Worm (Caenorhabditis elegans) whole organism, L4 larva: ENCODE results near the gene Y51H4A.938.
A peak's percentile ranks its signal among the peaks of the same experiment; 100 is the strongest.

Source experiments
- F10B5.3 ChIP-seq: sonication (generic microtip); optimal IDR thresholded peaks from 2 replicates; lab custom pipeline; 2016; ENCODE audit warnings: mild to moderate bottlenecking, missing genetic modification characterization, missing compliant biosample characterization
- F26F4.8 ChIP-seq: fragments of 200-800 bp; sonication (Bioruptor generic); conservative IDR thresholded peaks from 2 replicates; pipeline ENCODE4 v1.3.6; 2022; ENCODE audit warnings: missing genetic modification characterization, missing compliant biosample characterization
- F37D6.2 ChIP-seq: sonication (generic microtip); optimal IDR thresholded peaks from 2 replicates; lab custom pipeline; 2016; ENCODE audit warnings: mild to moderate bottlenecking, missing genetic modification characterization, missing compliant biosample characterization
- R02D3.7 ChIP-seq: fragments of 150-350 bp; sonication (generic microtip); optimal IDR thresholded peaks from 3 replicates; lab custom pipeline; 2014; ENCODE audit warnings: missing biosample characterization, missing genetic modification characterization
- T20F7.1 ChIP-seq: fragments of 200-800 bp; sonication (Bioruptor generic); optimal IDR thresholded peaks from 2 replicates; lab custom pipeline; 2018; ENCODE audit warnings: mild to moderate bottlenecking, missing genetic modification characterization, missing compliant biosample characterization
- ZK546.5 ChIP-seq, 2 experiments: sonication (generic microtip); optimal IDR thresholded peaks; 2 replicates each; lab custom pipeline; 2017; ENCODE audit warnings: missing biosample characterization in 2 of 2, missing genetic modification characterization in 2 of 2
- aha-1 ChIP-seq: fragments of 150-350 bp; peaks from one replicate; lab custom pipeline; 2014; ENCODE audit warnings: missing biosample characterization, missing genetic modification characterization
- ceh-28 ChIP-seq: fragments of 150-350 bp; optimal IDR thresholded peaks from 2 replicates; lab custom pipeline; 2014; ENCODE audit warnings: missing biosample characterization, missing genetic modification reagents, missing genetic modification characterization
- ceh-32 ChIP-seq: sonication (generic microtip); optimal IDR thresholded peaks from 2 replicates; lab custom pipeline; 2016; ENCODE audit warnings: mild to moderate bottlenecking, missing genetic modification characterization, missing compliant biosample characterization; ENCODE audit not compliant: poor library complexity
- ceh-62 ChIP-seq: sonication (generic microtip); optimal IDR thresholded peaks from 2 replicates; lab custom pipeline; 2017; ENCODE audit warnings: missing biosample characterization, missing genetic modification characterization
- ctbp-1 ChIP-seq: fragments of 200-800 bp; sonication (Bioruptor generic); IDR thresholded peaks from 2 replicates; pipeline ENCODE4 v1.3.6; 2022; ENCODE audit warnings: missing genetic modification reagents, missing genetic modification characterization, missing compliant biosample characterization
- daf-19 ChIP-seq: fragments of 200-800 bp; sonication (Bioruptor generic); conservative IDR thresholded peaks from 2 replicates; pipeline ENCODE4 v1.3.6; 2022; ENCODE audit warnings: missing genetic modification characterization, missing compliant biosample characterization
- daf-8 ChIP-seq: fragments of 200-800 bp; sonication (Bioruptor generic); IDR thresholded peaks from 2 replicates; pipeline ENCODE4 v1.3.6; 2022; ENCODE audit warnings: missing genetic modification characterization, missing compliant biosample characterization
- dmd-6 ChIP-seq: fragments of 200-800 bp; sonication (Bioruptor generic); IDR thresholded peaks from 2 replicates; pipeline ENCODE4 v1.3.6; 2022; ENCODE audit warnings: missing genetic modification reagents, missing genetic modification characterization, missing compliant biosample characterization
- dpl-1 ChIP-seq: fragments of 150-350 bp; optimal IDR thresholded peaks from 2 replicates; lab custom pipeline; 2014; ENCODE audit warnings: missing biosample characterization, missing genetic modification reagents, missing genetic modification characterization
- dve-1 ChIP-seq: sonication (generic microtip); optimal IDR thresholded peaks from 2 replicates; lab custom pipeline; 2017; ENCODE audit warnings: antibody characterized with exemption, mild to moderate bottlenecking, missing genetic modification characterization, missing compliant biosample characterization; ENCODE audit not compliant: insufficient read depth
- egl-27 ChIP-seq: sonication (generic microtip); optimal IDR thresholded peaks from 3 replicates; lab custom pipeline; 2017; ENCODE audit warnings: missing biosample characterization, missing genetic modification reagents, missing genetic modification characterization
- egl-43 ChIP-seq: fragments of 200-800 bp; sonication (Bioruptor generic); IDR thresholded peaks from 2 replicates; pipeline ENCODE4 v1.3.6; 2022; ENCODE audit warnings: missing genetic modification reagents, missing genetic modification characterization, missing compliant biosample characterization
- hif-1 ChIP-seq, 2 experiments: sonication (generic microtip); optimal IDR thresholded peaks; 2 replicates each; lab custom pipeline; 2016 to 2017; ENCODE audit warnings: missing compliant biosample characterization in 2 of 2, missing genetic modification characterization in 2 of 2, missing genetic modification reagents in 2 of 2, missing genotype in 2 of 2, mild to moderate bottlenecking in 1 of 2
- hlh-11 ChIP-seq: fragments of 200-800 bp; sonication (Bioruptor generic); optimal IDR thresholded peaks from 2 replicates; lab custom pipeline; 2018; ENCODE audit warnings: mild to moderate bottlenecking, missing genetic modification characterization, missing compliant biosample characterization
- hlh-30 ChIP-seq: sonication (generic microtip); optimal IDR thresholded peaks from 2 replicates; lab custom pipeline; 2017; ENCODE audit warnings: antibody characterized with exemption, mild to moderate bottlenecking, missing genetic modification characterization, missing compliant biosample characterization; ENCODE audit not compliant: insufficient read depth
- hmg-1.1 ChIP-seq: fragments of 200-800 bp; sonication (Bioruptor generic); IDR thresholded peaks from 2 replicates; pipeline ENCODE4 v1.3.6; 2022; ENCODE audit warnings: missing genetic modification reagents, missing genetic modification characterization, missing compliant biosample characterization
- lin-1 ChIP-seq: fragments of 200-800 bp; sonication (Bioruptor generic); IDR thresholded peaks from 2 replicates; pipeline ENCODE4 v1.3.6; 2022; ENCODE audit warnings: missing genetic modification reagents, missing genetic modification characterization, missing compliant biosample characterization
- lin-29 ChIP-seq: fragments of 200-800 bp; sonication (Bioruptor generic); IDR thresholded peaks from 2 replicates; pipeline ENCODE4 v1.3.6; 2022; ENCODE audit warnings: missing genetic modification reagents, missing genetic modification characterization, missing compliant biosample characterization
- lin-39 ChIP-seq: fragments of 150-350 bp; optimal IDR thresholded peaks from 2 replicates; lab custom pipeline; 2014; ENCODE audit warnings: missing biosample characterization, missing genetic modification reagents, missing genetic modification characterization
- lsy-2 ChIP-seq, 2 experiments: fragments of 150-350 bp in 1 of 2; sonication (generic microtip) in 1 of 2; optimal IDR thresholded peaks; 2 replicates each; lab custom pipeline; 2014 to 2017; ENCODE audit warnings: missing biosample characterization in 2 of 2, missing genetic modification characterization in 2 of 2
- mdt-29 ChIP-seq: fragments of 200-800 bp; sonication (Bioruptor generic); IDR thresholded peaks from 2 replicates; pipeline ENCODE4 v1.3.6; 2022; ENCODE audit warnings: missing genetic modification reagents, missing genetic modification characterization, missing compliant biosample characterization
- mep-1 ChIP-seq: fragments of 150-350 bp; sonication (generic microtip); optimal IDR thresholded peaks from 3 replicates; lab custom pipeline; 2014; ENCODE audit warnings: missing biosample characterization, missing genetic modification characterization
- mes-2 ChIP-seq: sonication (generic microtip); optimal IDR thresholded peaks from 2 replicates; lab custom pipeline; 2016; ENCODE audit warnings: missing genotype, mild to moderate bottlenecking, missing genetic modification characterization, missing compliant biosample characterization; ENCODE audit not compliant: poor library complexity, severe bottlenecking
- nhr-102 ChIP-seq: sonication (generic microtip); optimal IDR thresholded peaks from 2 replicates; lab custom pipeline; 2016; ENCODE audit warnings: mild to moderate bottlenecking, missing genetic modification characterization, moderate library complexity, missing compliant biosample characterization
- nhr-11 ChIP-seq: fragments of 150-350 bp; optimal IDR thresholded peaks from 2 replicates; lab custom pipeline; 2014; ENCODE audit warnings: missing biosample characterization, missing genetic modification characterization
- nhr-111 ChIP-seq: fragments of 200-800 bp; sonication (Bioruptor generic); optimal IDR thresholded peaks from 2 replicates; lab custom pipeline; 2018; ENCODE audit warnings: mild to moderate bottlenecking, missing genetic modification characterization, missing compliant biosample characterization
- nhr-25 ChIP-seq: sonication (generic microtip); optimal IDR thresholded peaks from 2 replicates; lab custom pipeline; 2017; ENCODE audit warnings: missing genetic modification characterization, mild to moderate bottlenecking, missing compliant biosample characterization, antibody characterized with exemption, moderate library complexity, borderline replicate concordance; ENCODE audit not compliant: insufficient read depth
- nhr-48 ChIP-seq: sonication (generic microtip); optimal IDR thresholded peaks from 2 replicates; lab custom pipeline; 2016; ENCODE audit warnings: mild to moderate bottlenecking, missing genetic modification characterization, missing compliant biosample characterization
- nhr-6 ChIP-seq: fragments of 150-350 bp; optimal IDR thresholded peaks from 2 replicates; lab custom pipeline; 2014; ENCODE audit warnings: missing biosample characterization, missing genetic modification characterization
- nhr-77 ChIP-seq: fragments of 150-350 bp; optimal IDR thresholded peaks from 2 replicates; lab custom pipeline; 2014; ENCODE audit warnings: missing biosample characterization, missing genetic modification characterization
- pha-4 ChIP-seq, 2 experiments: fragments of 150-350 bp in 1 of 2; fragments of 200-800 bp in 1 of 2; sonication (Bioruptor generic) in 1 of 2; IDR thresholded peaks in 1 of 2; optimal IDR thresholded peaks in 1 of 2; 2 replicates each; pipeline versions ENCODE4 v1.3.6 to Lab custom; 2014 to 2022; ENCODE audit warnings: missing genetic modification characterization in 2 of 2, missing genetic modification reagents in 2 of 2, missing biosample characterization in 1 of 2, missing compliant biosample characterization in 1 of 2
- php-3 ChIP-seq: fragments of 200-800 bp; sonication (Bioruptor generic); IDR thresholded peaks from 2 replicates; pipeline ENCODE4 v1.3.6; 2022; ENCODE audit warnings: missing genetic modification reagents, missing genetic modification characterization, missing compliant biosample characterization
- pqm-1 ChIP-seq: sonication (generic microtip); optimal IDR thresholded peaks from 2 replicates; lab custom pipeline; 2017; ENCODE audit warnings: missing biosample characterization, missing genetic modification characterization
- rbr-2 ChIP-seq: sonication (generic microtip); optimal IDR thresholded peaks from 2 replicates; lab custom pipeline; 2016; ENCODE audit warnings: missing genotype, missing genetic modification characterization, missing compliant biosample characterization
- spr-3 ChIP-seq: fragments of 200-800 bp; sonication (Bioruptor generic); optimal IDR thresholded peaks from 2 replicates; lab custom pipeline; 2018; ENCODE audit warnings: mild to moderate bottlenecking, missing genetic modification characterization, missing compliant biosample characterization
- tag-97 ChIP-seq: fragments of 200-800 bp; sonication (Bioruptor generic); IDR thresholded peaks from 2 replicates; pipeline ENCODE4 v1.3.6; 2022; ENCODE audit warnings: missing genetic modification characterization, missing compliant biosample characterization
- unc-130 ChIP-seq: sonication (generic microtip); optimal IDR thresholded peaks from 2 replicates; lab custom pipeline; 2016; ENCODE audit warnings: missing genetic modification reagents, missing genetic modification characterization, missing compliant biosample characterization
- vab-7 ChIP-seq: fragments of 200-800 bp; sonication (Bioruptor generic); IDR thresholded peaks from 2 replicates; pipeline ENCODE4 v1.3.6; 2022; ENCODE audit warnings: missing genetic modification reagents, missing genetic modification characterization, missing compliant biosample characterization
- zip-11 ChIP-seq: fragments of 200-800 bp; sonication (Bioruptor generic); IDR thresholded peaks from 2 replicates; pipeline ENCODE4 v1.3.6; 2022; ENCODE audit warnings: missing genetic modification characterization, missing compliant biosample characterization
- ztf-11 ChIP-seq: fragments of 150-350 bp; optimal IDR thresholded peaks from 2 replicates; lab custom pipeline; 2014; ENCODE audit warnings: missing biosample characterization, missing genetic modification characterization

Y51H4A.938 gene

DNA sequence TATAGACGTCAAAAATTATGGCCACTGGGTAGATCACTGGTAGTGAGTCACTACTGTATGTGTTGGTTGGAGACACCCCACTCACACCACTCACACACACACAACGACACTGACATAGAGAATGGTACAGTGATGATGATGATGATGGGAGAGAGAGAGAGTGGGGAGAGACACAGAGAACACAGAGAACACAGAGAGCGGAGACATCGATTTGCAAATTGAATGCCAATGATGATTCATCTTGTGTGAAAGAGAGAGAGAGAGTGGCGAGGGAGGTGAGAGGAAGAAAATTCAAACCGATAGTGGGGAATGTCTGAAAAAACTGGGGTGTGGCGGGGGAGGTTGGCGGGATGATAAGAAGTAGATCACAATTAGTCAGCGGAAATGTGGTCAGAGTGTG, 9.0 kb downstream of the Y51H4A.938 start (continued):
- TF ChIP-seq ceh-62 (tag; lab: Kevin White, UChicago) (no peak), R02D3.7 (tag; lab: Kevin White, UChicago) (no peak), egl-43 (0 out of 2 replicates have a peak, but pooled peaks have one; percentile 36), lsy-2 (tag; optimal IDR thresholded peaks at IDR 0.05; lab: Kevin White, UChicago) (peak in 1 of 2 experiments; percentile 73), dmd-6 (GFP tag; lab: Robert Waterston, UW) (peak; percentile 67), spr-3 (no peak), nhr-102 (tag; lab: Kevin White, UChicago) (peak; percentile 36), nhr-6 (peak; percentile 91), tag-97 (no peak), rbr-2 (tag; lab: Kevin White, UChicago) (peak; percentile 37), nhr-111 (no peak), aha-1 (peak; percentile 86), nhr-25 (tag; lab: Kevin White, UChicago) (peak; percentile 76), F10B5.3 (tag; lab: Kevin White, UChicago) (peak; percentile 41), hif-1 (tag; optimal IDR thresholded peaks at IDR 0.05; lab: Kevin White, UChicago) (no peak), nhr-48 (tag; lab: Kevin White, UChicago) (no peak), hlh-11 (peak; percentile 78), dpl-1 (GFP tag; lab: Kevin White, UChicago) (peak; percentile 11), dve-1 (tag; lab: Kevin White, UChicago) (peak; percentile 84), vab-7 (no peak), pha-4 (GFP tag; IDR thresholded peaks at IDR 0.05; lab: Robert Waterston, UW) (no peak), pha-4 (tag; optimal IDR thresholded peaks at IDR 0.05; lab: Kevin White, UChicago) (no peak), ctbp-1 (GFP tag; lab: Robert Waterston, UW) (no peak), F37D6.2 (tag; lab: Kevin White, UChicago) (no peak), lin-1 (GFP tag; lab: Robert Waterston, UW) (peak; percentile 62; the same call in 1 of the 2 replicates), hlh-30 (tag; lab: Kevin White, UChicago) (peak; percentile 70), ZK546.5 (tag; optimal IDR thresholded peaks at IDR 0.05; lab: Kevin White, UChicago) (no peak), pqm-1 (tag; lab: Kevin White, UChicago) (peak; percentile 55), ceh-28 (tag; lab: Kevin White, UChicago) (peak; percentile 38)

DNA sequence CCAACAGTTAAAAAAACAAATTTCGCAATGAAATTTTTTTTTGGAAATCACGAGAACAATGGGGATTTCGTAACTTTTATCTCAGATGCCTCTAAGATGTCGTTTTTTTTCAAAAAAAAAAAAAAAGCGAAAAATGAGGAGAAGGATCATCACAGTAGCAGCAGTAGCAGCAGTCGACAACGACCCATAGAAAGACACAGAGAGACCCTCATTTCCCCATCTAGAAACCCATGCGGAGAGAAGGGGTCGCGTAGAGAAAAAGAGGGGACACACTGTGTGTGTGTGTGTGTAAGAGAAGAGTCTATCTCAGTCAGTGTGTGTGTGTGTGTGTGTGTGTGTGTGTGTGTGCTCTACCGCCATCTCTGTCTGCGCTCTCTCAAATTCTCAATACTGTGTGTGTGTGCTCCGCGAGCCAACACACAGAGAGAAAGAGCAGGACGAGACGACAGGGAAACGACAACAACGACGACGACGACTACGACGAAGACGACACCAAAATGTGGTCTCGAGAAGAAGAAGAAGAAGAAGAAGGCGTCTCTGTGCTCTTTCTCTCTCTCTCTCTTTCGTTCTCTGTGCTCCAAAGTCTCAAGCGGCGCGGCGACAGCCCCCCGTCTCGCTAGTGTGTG, 10.5 kb downstream of the Y51H4A.938 start:
- TF ChIP-seq dpl-1 (GFP tag; lab: Kevin White, UChicago) = no peak
- 0 out of 2 replicates have a peak, but pooled peaks have one; percentile 21 for TF ChIP-seq lin-1 (GFP tag; lab: Robert Waterston, UW)
- no peak for TF ChIP-seq daf-19 (GFP tag; lab: Robert Waterston, UW)
- TF ChIP-seq mep-1 = peak; percentile 91
- TF ChIP-seq lin-39 (tag; lab: Kevin White, UChicago) = no peak
- TF ChIP-seq T20F7.1 (GFP tag; lab: Kevin White, UChicago) = no peak
- peak; percentile 90 for TF ChIP-seq hmg-1.1 (GFP tag; lab: Robert Waterston, UW)
- TF ChIP-seq F37D6.2 (tag; lab: Kevin White, UChicago) = peak; percentile 74
- TF ChIP-seq lin-29 (GFP tag; lab: Robert Waterston, UW) = no peak
- TF ChIP-seq mdt-29 (GFP tag; lab: Robert Waterston, UW) = no peak
- no peak for TF ChIP-seq ceh-32 (tag; lab: Kevin White, UChicago)
- no peak for TF ChIP-seq zip-11
- no peak for TF ChIP-seq php-3 (GFP tag; lab: Robert Waterston, UW)
- no peak for TF ChIP-seq nhr-48 (tag; lab: Kevin White, UChicago)
- no peak for TF ChIP-seq F26F4.8 (GFP tag; lab: Robert Waterston, UW)
- TF ChIP-seq nhr-77 (tag; lab: Kevin White, UChicago) = peak; percentile 24
- peak; percentile 82 for TF ChIP-seq hlh-11
- TF ChIP-seq F10B5.3 (tag; lab: Kevin White, UChicago) = no peak
- TF ChIP-seq ztf-11 (tag; lab: Kevin White, UChicago) = no peak
- TF ChIP-seq daf-8 = no peak
- peak; percentile 69 for TF ChIP-seq nhr-6
- TF ChIP-seq mes-2 (tag; lab: Kevin White, UChicago) = peak; percentile 66
- no peak for TF ChIP-seq unc-130 (GFP tag; lab: Kevin White, UChicago)
- TF ChIP-seq R02D3.7 (tag; lab: Kevin White, UChicago) = no peak
- TF ChIP-seq egl-27 (tag; lab: Kevin White, UChicago) = no peak
- TF ChIP-seq hif-1 (tag; optimal IDR thresholded peaks at IDR 0.05; lab: Kevin White, UChicago) = peak; percentile 14 to 94
- peak; percentile 13 for TF ChIP-seq ceh-28 (tag; lab: Kevin White, UChicago)
- peak; percentile 59; the same call in 1 of the 2 replicates for TF ChIP-seq pha-4 (GFP tag; IDR thresholded peaks at IDR 0.05; lab: Robert Waterston, UW)
- no peak for TF ChIP-seq pha-4 (tag; optimal IDR thresholded peaks at IDR 0.05; lab: Kevin White, UChicago)
- TF ChIP-seq nhr-11 (tag; lab: Kevin White, UChicago) = peak; percentile 71
